Worm (Caenorhabditis elegans): Measurements from ENCODE around the gene M60.4.

DNA sequence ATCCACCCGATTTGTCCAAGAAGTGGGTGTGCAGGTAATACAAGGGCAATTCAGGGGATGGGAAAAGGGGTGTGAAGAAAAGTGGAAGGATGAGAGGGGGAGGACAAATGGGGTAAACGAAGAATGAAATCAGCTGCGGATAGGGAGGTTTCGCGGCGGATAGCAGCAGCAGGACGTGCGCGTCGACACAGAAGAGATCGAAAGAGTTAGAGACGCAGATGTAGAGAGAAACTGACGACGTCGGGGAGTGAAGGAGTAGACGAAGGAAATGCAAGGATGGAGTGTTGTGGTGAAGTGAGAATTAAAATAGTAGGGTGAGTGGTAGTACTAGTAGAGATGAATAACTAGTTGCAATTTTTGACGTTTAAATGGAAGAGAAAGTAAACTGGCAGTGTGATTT, 16.2 kb upstream of the M60.4 start, which contains the start of gene M60.6:
- peak; percentile 24 for TF ChIP-seq hmg-11 (tag; optimal IDR thresholded peaks at IDR 0.05)
- TF ChIP-seq ceh-28 (tag; optimal IDR thresholded peaks at IDR 0.05) = no peak
- no peak for TF ChIP-seq ama-1 (optimal IDR thresholded peaks at IDR 0.05)
- TF ChIP-seq nhr-237 (tag; optimal IDR thresholded peaks at IDR 0.05) = no peak

Measured in whole organism, L3 larva.